Fruit fly (Drosophila melanogaster): ENCODE results near the gene PolG1.
A peak's percentile ranks its signal among the peaks of the same experiment; 100 is the strongest.

PolG1 gene

dm6 chr2L:13835002-13835910 is 7.7 kb upstream of the PolG1 start, which contains the start of the genes mRpS23 and CenG1A (continued):
- TF ChIP-seq CG4617 (GFP tag; optimal IDR thresholded peaks at IDR 0.05; ENCODE audit: borderline replicate concordance) = peak; percentile 100
- peak; percentile 100 for TF ChIP-seq CG10654 (GFP tag; optimal IDR thresholded peaks at IDR 0.05)
- peak; percentile 100 for TF ChIP-seq Mad (GFP tag; optimal IDR thresholded peaks at IDR 0.05)
- TF ChIP-seq fru (optimal IDR thresholded peaks at IDR 0.05) = no peak
- TF ChIP-seq CG2129 (GFP tag; IDR thresholded peaks at IDR 0.05; ENCODE audit: partially characterized antibody) = peak; percentile 79; the same call in 1 of the 2 replicates
- peak; percentile 100 for TF ChIP-seq CG6272 (GFP tag; IDR thresholded peaks at IDR 0.05)
- TF ChIP-seq CG5180 (GFP tag; optimal IDR thresholded peaks at IDR 0.05) = peak; percentile 94
- TF ChIP-seq CG4730 (GFP tag; IDR thresholded peaks at IDR 0.05) = peak; percentile 100
- peak; percentile 100 for TF ChIP-seq tap (tag; optimal IDR thresholded peaks at IDR 0.05)
- peak; percentile 100 for TF ChIP-seq ase (GFP tag; IDR thresholded peaks at IDR 0.05)
- TF ChIP-seq ftz-f1 (GFP tag; optimal IDR thresholded peaks at IDR 0.05) = peak; percentile 94
- TF ChIP-seq CG2678 (tag; optimal IDR thresholded peaks at IDR 0.05) = peak; percentile 100
- TF ChIP-seq nau (GFP tag; optimal IDR thresholded peaks at IDR 0.05) = peak; percentile 100
- peak; percentile 100 for TF ChIP-seq Six4 (GFP tag; optimal IDR thresholded peaks at IDR 0.05)
- TF ChIP-seq Drgx (GFP tag; IDR thresholded peaks at IDR 0.05) = peak; percentile 100
- peak; percentile 77 for TF ChIP-seq inv (GFP tag; IDR thresholded peaks at IDR 0.05; ENCODE audit: partially characterized antibody)
- TF ChIP-seq toy (GFP tag; IDR thresholded peaks at IDR 0.05) = peak; percentile 99
- peak; percentile 99 for TF ChIP-seq CG10565 (GFP tag; optimal IDR thresholded peaks at IDR 0.05)
- TF ChIP-seq pan (optimal IDR thresholded peaks at IDR 0.05) = no peak
- peak in 1 of 2 experiments; percentile 100 for TF ChIP-seq pan (GFP tag; optimal IDR thresholded peaks at IDR 0.05 in 1 of 2, IDR thresholded peaks at IDR 0.05 in 1 of 2)
- TF ChIP-seq jigr1 (GFP tag; IDR thresholded peaks at IDR 0.05) = peak; percentile 99
- peak; percentile 100 for TF ChIP-seq grau (tag; optimal IDR thresholded peaks at IDR 0.05)
- peak; percentile 100 for TF ChIP-seq CG10209 (GFP tag; optimal IDR thresholded peaks at IDR 0.05)
- TF ChIP-seq wor (GFP tag; IDR thresholded peaks at IDR 0.05) = peak; percentile 100
- peak; percentile 99 for TF ChIP-seq Doc2 (GFP tag; IDR thresholded peaks at IDR 0.05)
- peak; percentile 100 for TF ChIP-seq Dbx (GFP tag; IDR thresholded peaks at IDR 0.05)
- peak; percentile 70 for TF ChIP-seq Bgb (GFP tag; IDR thresholded peaks at IDR 0.05; ENCODE audit: partially characterized antibody)
- TF ChIP-seq CG7928 (GFP tag; optimal IDR thresholded peaks at IDR 0.05) = peak; percentile 88
- peak; percentile 100 for TF ChIP-seq ind (GFP tag; optimal IDR thresholded peaks at IDR 0.05)
- peak; percentile 99 for TF ChIP-seq B-H2 (GFP tag; optimal IDR thresholded peaks at IDR 0.05)
- peak; percentile 99 for TF ChIP-seq MTF-1 (GFP tag; optimal IDR thresholded peaks at IDR 0.05; ENCODE audit: borderline replicate concordance)
- peak; percentile 99 for TF ChIP-seq CG4328 (GFP tag; optimal IDR thresholded peaks at IDR 0.05)
- TF ChIP-seq dysf (GFP tag; IDR thresholded peaks at IDR 0.05) = peak; percentile 100
- TF ChIP-seq scrt (GFP tag; optimal IDR thresholded peaks at IDR 0.05) = peak; percentile 99
- peak; percentile 100 for TF ChIP-seq CG12391 (tag; optimal IDR thresholded peaks at IDR 0.05)
- peak; percentile 100 for TF ChIP-seq oc (tag; optimal IDR thresholded peaks at IDR 0.05)
- peak; percentile 95 for TF ChIP-seq CG11560 (tag; IDR thresholded peaks at IDR 0.05)
- TF ChIP-seq Ssrp (tag; optimal IDR thresholded peaks at IDR 0.05) = peak; percentile 100
- peak; percentile 100 for TF ChIP-seq CG8089 (GFP tag; optimal IDR thresholded peaks at IDR 0.05)
- TF ChIP-seq p53 (GFP tag; optimal IDR thresholded peaks at IDR 0.05) = peak; percentile 99
- peak; percentile 100 for TF ChIP-seq Hr3 (GFP tag; optimal IDR thresholded peaks at IDR 0.05)
- peak; percentile 99 for TF ChIP-seq Poxn (GFP tag; IDR thresholded peaks at IDR 0.05)
- TF ChIP-seq aop (GFP tag; IDR thresholded peaks at IDR 0.05) = peak; percentile 99
- TF ChIP-seq Lim3 (GFP tag; IDR thresholded peaks at IDR 0.05) = peak; percentile 99
- TF ChIP-seq zfh2 (GFP tag; optimal IDR thresholded peaks at IDR 0.05) = peak; percentile 100
- TF ChIP-seq h (optimal IDR thresholded peaks at IDR 0.05) = no peak
- peak; percentile 99 for TF ChIP-seq CG34376 (GFP tag; optimal IDR thresholded peaks at IDR 0.05)
- peak; percentile 100 for TF ChIP-seq CG32767 (GFP tag; IDR thresholded peaks at IDR 0.05)
- peak; percentile 96 for TF ChIP-seq CG15514 (GFP tag; optimal IDR thresholded peaks at IDR 0.05)

Data from whole organism, embryonic.